Worm (Caenorhabditis elegans) whole organism, young adult: ENCODE measurements around the gene kcc-3.

ENCODE experiments used
- B0035.1 ChIP-seq: sonication (generic microtip); optimal IDR thresholded peaks from 2 replicates; lab custom pipeline; 2016; ENCODE audit warnings: missing genetic modification characterization, mild to moderate bottlenecking, missing compliant biosample characterization, missing genotype, missing genetic modification reagents
- B0261.1 ChIP-seq: sonication (generic microtip); optimal IDR thresholded peaks from 2 replicates; lab custom pipeline; 2016; ENCODE audit warnings: mild to moderate bottlenecking, missing genetic modification characterization, moderate library complexity, missing compliant biosample characterization
- K11D2.4 ChIP-seq: fragments of 200-800 bp; sonication (Bioruptor generic); IDR thresholded peaks from 2 replicates; pipeline ENCODE4 v1.3.6; 2022; ENCODE audit warnings: missing genetic modification reagents, missing genetic modification characterization, missing compliant biosample characterization
- Y53G8AR.9 ChIP-seq: fragments of 200-800 bp; sonication (Bioruptor generic); conservative IDR thresholded peaks from 2 replicates; pipeline ENCODE4 v1.3.6; 2022; ENCODE audit warnings: missing genetic modification reagents, missing genetic modification characterization, missing compliant biosample characterization
- Y67H2A.10 ChIP-seq: fragments of 200-800 bp; sonication (Bioruptor generic); conservative IDR thresholded peaks from 2 replicates; pipeline ENCODE4 v1.3.6; 2022; ENCODE audit warnings: missing genetic modification reagents, missing genetic modification characterization, missing compliant biosample characterization
- Y79H2A.3 ChIP-seq: fragments of 200-800 bp; sonication (Bioruptor generic); conservative IDR thresholded peaks from 2 replicates; pipeline ENCODE4 v1.3.6; 2022; ENCODE audit warnings: missing genetic modification reagents, missing genetic modification characterization, missing compliant biosample characterization
- ZK185.1 ChIP-seq: sonication (generic microtip); optimal IDR thresholded peaks from 2 replicates; lab custom pipeline; 2016; ENCODE audit warnings: mild to moderate bottlenecking, missing genetic modification characterization, missing compliant biosample characterization; ENCODE audit not compliant: poor library complexity, severe bottlenecking
- attf-5 ChIP-seq: fragments of 200-800 bp; sonication (Bioruptor generic); optimal IDR thresholded peaks from 2 replicates; lab custom pipeline; 2018; ENCODE audit warnings: mild to moderate bottlenecking, missing genetic modification characterization, missing compliant biosample characterization
- attf-6 ChIP-seq: fragments of 200-800 bp; sonication (Bioruptor generic); IDR thresholded peaks from 2 replicates; pipeline ENCODE4 v1.3.6; 2022; ENCODE audit warnings: missing genetic modification reagents, missing genetic modification characterization, missing compliant biosample characterization
- bed-2 ChIP-seq: fragments of 200-800 bp; sonication (Bioruptor generic); IDR thresholded peaks from 2 replicates; pipeline ENCODE4 v1.3.6; 2022; ENCODE audit warnings: missing genetic modification reagents, missing genetic modification characterization, missing compliant biosample characterization
- ccch-3 ChIP-seq: fragments of 200-800 bp; sonication (Bioruptor generic); optimal IDR thresholded peaks from 2 replicates; lab custom pipeline; 2018; ENCODE audit warnings: mild to moderate bottlenecking, missing genetic modification characterization, missing compliant biosample characterization
- ceh-27 ChIP-seq: fragments of 200-800 bp; sonication (Bioruptor generic); optimal IDR thresholded peaks from 2 replicates; lab custom pipeline; 2018; ENCODE audit warnings: mild to moderate bottlenecking, missing genetic modification characterization, moderate library complexity, missing compliant biosample characterization
- ceh-40 ChIP-seq: fragments of 200-800 bp; sonication (Bioruptor generic); IDR thresholded peaks from 2 replicates; pipeline ENCODE4 v1.3.6; 2022; ENCODE audit warnings: missing genetic modification characterization, missing compliant biosample characterization
- ceh-91 ChIP-seq: fragments of 200-800 bp; sonication (Bioruptor generic); IDR thresholded peaks from 2 replicates; pipeline ENCODE4 v1.3.6; 2022; ENCODE audit warnings: missing genetic modification reagents, missing genetic modification characterization, missing compliant biosample characterization
- die-1 ChIP-seq: sonication (generic microtip); optimal IDR thresholded peaks from 2 replicates; lab custom pipeline; 2016; ENCODE audit warnings: missing genotype, mild to moderate bottlenecking, missing genetic modification characterization, missing compliant biosample characterization
- egrh-3 ChIP-seq: fragments of 200-800 bp; sonication (Bioruptor generic); IDR thresholded peaks from 2 replicates; pipeline ENCODE4 v1.3.6; 2022; ENCODE audit warnings: missing genetic modification reagents, missing genetic modification characterization, missing compliant biosample characterization
- him-1 ChIP-seq: sonication (generic microtip); optimal IDR thresholded peaks from 2 replicates; lab custom pipeline; 2016; ENCODE audit warnings: missing genotype, missing genetic modification reagents, missing genetic modification characterization, missing compliant biosample characterization
- hrde-1 ChIP-seq: sonication (generic microtip); optimal IDR thresholded peaks from 2 replicates; lab custom pipeline; 2016; ENCODE audit warnings: missing genetic modification characterization, mild to moderate bottlenecking, missing compliant biosample characterization, moderate library complexity, missing genotype, missing genetic modification reagents, borderline replicate concordance
- let-607 ChIP-seq, 2 experiments: fragments of 200-800 bp in 1 of 2; sonication (Bioruptor generic) in 1 of 2; sonication (generic microtip) in 1 of 2; optimal IDR thresholded peaks; 2 replicates each; lab custom pipeline; 2016 to 2018; ENCODE audit warnings: mild to moderate bottlenecking in 2 of 2, missing compliant biosample characterization in 2 of 2, missing genetic modification characterization in 2 of 2, moderate library complexity in 2 of 2, missing genotype in 1 of 2
- lin-54 ChIP-seq: fragments of 200-800 bp; sonication (Bioruptor generic); optimal IDR thresholded peaks from 2 replicates; lab custom pipeline; 2018; ENCODE audit warnings: mild to moderate bottlenecking, missing genetic modification characterization, missing compliant biosample characterization
- lir-1 ChIP-seq: fragments of 200-800 bp; sonication (Bioruptor generic); conservative IDR thresholded peaks from 2 replicates; pipeline ENCODE4 v1.3.6; 2022; ENCODE audit warnings: missing genetic modification reagents, missing genetic modification characterization, missing compliant biosample characterization
- lsy-27 ChIP-seq: sonication (generic microtip); optimal IDR thresholded peaks from 2 replicates; lab custom pipeline; 2017; ENCODE audit warnings: missing genetic modification characterization, mild to moderate bottlenecking, missing compliant biosample characterization, antibody characterized with exemption, missing genotype, borderline replicate concordance; ENCODE audit not compliant: insufficient read depth
- madf-8 ChIP-seq: fragments of 200-800 bp; sonication (Bioruptor generic); conservative IDR thresholded peaks from 2 replicates; pipeline ENCODE4 v1.3.6; 2022; ENCODE audit warnings: missing genetic modification reagents, missing genetic modification characterization, missing compliant biosample characterization
- mcd-1 ChIP-seq: fragments of 200-800 bp; sonication (Bioruptor generic); IDR thresholded peaks from 2 replicates; pipeline ENCODE4 v1.3.6; 2022; ENCODE audit warnings: missing genetic modification reagents, missing genetic modification characterization, missing compliant biosample characterization
- mxl-1 ChIP-seq: sonication (generic microtip); optimal IDR thresholded peaks from 2 replicates; lab custom pipeline; 2016; ENCODE audit warnings: missing genetic modification characterization, missing compliant biosample characterization
- nfyb-1 ChIP-seq: fragments of 200-800 bp; sonication (Bioruptor generic); IDR thresholded peaks from 2 replicates; pipeline ENCODE4 v1.3.6; 2022; ENCODE audit warnings: missing genetic modification reagents, missing genetic modification characterization, missing compliant biosample characterization
- nhr-80 ChIP-seq: sonication (generic microtip); optimal IDR thresholded peaks from 2 replicates; lab custom pipeline; 2016; ENCODE audit warnings: missing genetic modification characterization, missing compliant biosample characterization
- pbrm-1 ChIP-seq: fragments of 200-800 bp; sonication (Bioruptor generic); IDR thresholded peaks from 2 replicates; pipeline ENCODE4 v1.3.6; 2022; ENCODE audit warnings: missing genetic modification reagents, missing genetic modification characterization, missing compliant biosample characterization
- rec-8 ChIP-seq, 2 experiments: sonication (generic microtip); optimal IDR thresholded peaks; 2 replicates each; lab custom pipeline; 2016; ENCODE audit warnings: mild to moderate bottlenecking in 2 of 2, missing genetic modification characterization in 2 of 2, missing genetic modification reagents in 2 of 2, missing genotype in 2 of 2, missing biosample characterization in 1 of 2, missing compliant biosample characterization in 1 of 2, moderate library complexity in 1 of 2
- snpc-3.4 ChIP-seq: sonication (generic microtip); optimal IDR thresholded peaks from 2 replicates; lab custom pipeline; 2017; ENCODE audit warnings: missing genetic modification characterization, mild to moderate bottlenecking, missing compliant biosample characterization, antibody characterized with exemption, moderate library complexity, missing genotype, missing genetic modification reagents
- unc-62 ChIP-seq: fragments of 150-350 bp; optimal IDR thresholded peaks from 2 replicates; lab custom pipeline; 2014; ENCODE audit warnings: missing biosample characterization, missing genetic modification reagents, missing genetic modification characterization
- xnd-1 ChIP-seq: sonication (generic microtip); optimal IDR thresholded peaks from 2 replicates; lab custom pipeline; 2016; ENCODE audit warnings: missing genotype, missing genetic modification reagents, missing genetic modification characterization, missing compliant biosample characterization
- zfh-2 ChIP-seq: fragments of 200-800 bp; sonication (Bioruptor generic); conservative IDR thresholded peaks from 2 replicates; pipeline ENCODE4 v1.3.6; 2022; ENCODE audit warnings: missing genetic modification reagents, missing genetic modification characterization, missing compliant biosample characterization
- ztf-26 ChIP-seq: sonication (generic microtip); optimal IDR thresholded peaks from 2 replicates; lab custom pipeline; 2017; ENCODE audit warnings: missing genetic modification characterization, missing compliant biosample characterization

The kcc-3 gene

DNA sequence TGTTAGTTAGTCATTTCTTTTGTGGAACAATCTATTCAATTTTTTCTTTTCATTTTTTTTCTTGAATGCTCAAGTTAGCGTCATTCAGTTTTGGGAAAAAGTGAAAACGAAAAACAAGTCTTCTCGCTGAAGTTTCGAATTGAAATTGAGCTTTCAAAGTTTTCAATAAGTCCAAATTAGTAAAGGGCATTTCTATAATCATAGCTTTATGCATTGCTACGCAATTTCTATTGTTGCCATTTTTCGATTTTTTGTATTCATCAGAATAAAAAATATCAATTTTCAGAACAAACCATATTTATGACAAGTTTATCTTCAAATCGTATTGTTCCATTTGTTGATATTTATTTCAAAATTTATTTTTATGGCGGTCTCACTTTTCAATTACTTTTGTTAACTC lies 25.9 kb downstream of the kcc-3 start, which contains the start of gene srd-55:
TSS of gene srd-55 (plus strand) at position 301 of the 400 bp plus-strand sequence.
- TF ChIP-seq ZK185.1 (tag; lab: Kevin White, UChicago) = no peak
- TF ChIP-seq ztf-26 (tag; lab: Kevin White, UChicago) = no peak
- TF ChIP-seq lin-54 (GFP tag; lab: Kevin White, UChicago) = no peak
- TF ChIP-seq ccch-3 (GFP tag; lab: Kevin White, UChicago) = no peak
- TF ChIP-seq rec-8 (tag; optimal IDR thresholded peaks at IDR 0.05; lab: Kevin White, UChicago) = no peak
- TF ChIP-seq xnd-1 (tag; lab: Kevin White, UChicago) = no peak
- no peak for TF ChIP-seq mxl-1 (tag; lab: Kevin White, UChicago)
- TF ChIP-seq B0035.1 (tag; lab: Kevin White, UChicago) = no peak
- TF ChIP-seq ceh-40 = no peak
- no peak for TF ChIP-seq K11D2.4
- no peak for TF ChIP-seq hrde-1 (tag; lab: Kevin White, UChicago)

- TF ChIP-seq die-1 (tag; lab: Kevin White, UChicago) (no peak), ceh-27 (no peak), lsy-27 (tag; lab: Kevin White, UChicago) (no peak)
Observed at ce11 chrII:7406438-7406837, 27.6 kb downstream of the kcc-3 start.

ce11 chrII:7405262-7405661 lies 28.8 kb downstream of the kcc-3 start:
- TF ChIP-seq attf-5 (no peak), zfh-2 (no peak), bed-2 (no peak)

ce11 chrII:7404001-7404400 lies 30.1 kb downstream of the kcc-3 start:
- no peak for TF ChIP-seq snpc-3.4 (tag; lab: Kevin White, UChicago)
- no peak for TF ChIP-seq die-1 (tag; lab: Kevin White, UChicago)
- no peak for TF ChIP-seq nfyb-1 (GFP tag; lab: Robert Waterston, UW)
- no peak for TF ChIP-seq Y79H2A.3 (GFP tag; lab: Robert Waterston, UW)
- TF ChIP-seq unc-62 (GFP tag; lab: Kevin White, UChicago) = no peak
- TF ChIP-seq madf-8 (GFP tag; lab: Robert Waterston, UW) = no peak
- no peak for TF ChIP-seq nhr-80 (tag; lab: Kevin White, UChicago)
- TF ChIP-seq pbrm-1 = no peak
- no peak for TF ChIP-seq Y53G8AR.9 (GFP tag; lab: Robert Waterston, UW)
- no peak for TF ChIP-seq attf-6
- TF ChIP-seq B0261.1 (tag; lab: Kevin White, UChicago) = no peak
- no peak for TF ChIP-seq let-607 (tag; optimal IDR thresholded peaks at IDR 0.05; lab: Kevin White, UChicago)
- TF ChIP-seq mcd-1 (GFP tag; lab: Robert Waterston, UW) = no peak
- no peak for TF ChIP-seq lir-1 (GFP tag; lab: Robert Waterston, UW)
- TF ChIP-seq him-1 = no peak
- TF ChIP-seq Y67H2A.10 = no peak
- no peak for TF ChIP-seq egrh-3 (GFP tag; lab: Robert Waterston, UW)
- no peak for TF ChIP-seq ceh-27
- no peak for TF ChIP-seq ceh-91 (GFP tag; lab: Robert Waterston, UW)
